Worm (Caenorhabditis elegans): Measurements from ENCODE around the gene Y32F6A.4.

DNA sequence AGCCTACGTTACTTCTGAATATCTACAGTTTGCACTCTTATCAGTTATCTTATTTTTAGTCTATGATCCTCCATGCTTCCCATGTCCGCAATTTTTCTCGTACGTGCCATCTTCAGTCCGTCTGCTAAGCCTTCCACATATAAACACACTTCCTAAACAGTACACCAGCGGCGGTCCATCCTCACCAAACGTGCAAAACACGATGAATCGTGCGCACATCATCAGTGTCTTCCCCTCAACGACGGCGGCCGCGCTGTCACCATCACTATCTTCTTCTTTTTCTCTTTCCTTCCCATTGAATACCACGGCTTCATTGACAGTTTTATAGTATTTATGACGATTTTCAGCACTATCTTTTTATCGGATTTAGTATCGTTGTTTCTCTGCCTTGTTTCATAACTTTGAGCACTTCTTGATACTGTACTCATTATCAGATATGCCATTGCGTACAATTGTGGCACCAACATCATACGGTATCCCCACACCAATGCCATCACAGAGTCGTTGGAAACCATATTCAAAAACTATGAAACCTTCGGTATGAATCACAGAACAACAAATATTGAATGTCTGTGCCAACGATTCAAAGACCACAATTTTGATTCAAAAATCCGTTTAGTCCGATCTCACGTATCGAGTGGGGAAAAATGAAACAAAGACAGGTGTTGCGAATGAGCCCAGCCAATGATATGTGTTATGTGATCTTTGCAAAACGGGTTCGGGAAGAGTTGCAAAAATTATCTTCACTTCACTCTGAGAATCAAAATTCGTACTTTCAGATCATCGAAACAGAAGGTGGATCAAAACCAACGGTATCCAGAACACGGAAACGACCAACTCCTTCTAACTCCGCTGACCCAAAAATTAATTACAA lies 39.3 kb upstream of the Y32F6A.4 start:
- TF ChIP-seq cog-1 (tag; optimal IDR thresholded peaks at IDR 0.05) (no peak), flt-1 (GFP tag; IDR thresholded peaks at IDR 0.05) (no peak), klf-2 (GFP tag; conservative IDR thresholded peaks at IDR 0.05) (no peak), tab-1 (GFP tag; IDR thresholded peaks at IDR 0.05) (no peak), ztf-23 (GFP tag; IDR thresholded peaks at IDR 0.05) (no peak), T22C8.4 (GFP tag; IDR thresholded peaks at IDR 0.05) (no peak)
